Fruit fly (Drosophila melanogaster): Measurements from ENCODE around the gene CG12991.

CG12991 gene

DNA sequence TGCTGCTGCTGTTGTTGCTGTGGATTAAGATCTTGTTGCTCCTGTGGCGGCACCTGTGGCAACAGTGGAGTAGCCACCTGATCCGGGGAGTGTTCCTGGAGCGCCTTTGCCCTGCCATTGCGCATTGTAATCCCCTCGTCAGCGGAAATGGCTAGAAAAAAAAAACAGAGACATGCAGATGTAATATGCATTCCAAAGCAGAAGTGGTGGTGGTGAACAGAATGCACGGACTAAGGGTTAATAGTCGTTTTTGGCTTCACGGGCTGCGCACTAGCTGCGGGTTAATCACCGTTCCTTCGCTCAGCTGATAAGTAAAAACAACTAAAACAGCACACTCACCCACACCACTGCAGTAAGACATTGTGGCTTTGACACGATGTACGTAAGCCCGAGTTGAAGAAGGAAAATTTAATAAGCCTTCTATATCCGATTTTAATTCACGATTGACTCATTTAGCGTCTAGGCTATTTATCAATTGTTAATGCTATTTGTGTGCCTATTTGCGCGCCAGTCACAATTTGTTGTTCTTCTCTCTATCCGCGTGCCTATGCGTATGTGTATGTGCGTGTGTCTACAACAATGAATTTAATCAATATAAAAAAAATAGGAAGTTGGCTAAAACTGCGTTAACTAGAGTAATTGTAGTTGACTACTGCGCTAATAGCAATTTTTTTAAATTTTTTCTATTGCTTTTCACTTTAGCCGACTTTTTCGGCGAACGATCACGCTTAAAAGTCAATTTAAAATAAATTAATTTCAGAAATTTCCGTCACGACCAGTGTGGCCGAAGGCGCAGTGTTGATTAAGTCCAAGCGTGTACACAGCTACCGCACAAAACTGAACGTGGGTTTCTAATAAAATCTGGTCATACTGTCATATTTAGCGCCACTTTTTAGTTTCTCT, 47.7 kb downstream of the CG12991 start, which contains the start of gene stas (continued):
- TF ChIP-seq CG15514 (GFP tag; optimal IDR thresholded peaks at IDR 0.05): peak; percentile 63
- TF ChIP-seq row (GFP tag; IDR thresholded peaks at IDR 0.05): peak; percentile 40; the same call in 2 of the 3 replicates
- TF ChIP-seq crc (GFP tag; optimal IDR thresholded peaks at IDR 0.05): no peak
- TF ChIP-seq Ravus (GFP tag; IDR thresholded peaks at IDR 0.05): no peak
- TF ChIP-seq lov (optimal IDR thresholded peaks at IDR 0.05): no peak
- no peak for TF ChIP-seq lov (GFP tag; IDR thresholded peaks at IDR 0.05)
- TF ChIP-seq Awh (GFP tag; IDR thresholded peaks at IDR 0.05): no peak
- peak; percentile 8 for TF ChIP-seq CG17359 (tag; optimal IDR thresholded peaks at IDR 0.05)
- TF ChIP-seq CG13296 (GFP tag; optimal IDR thresholded peaks at IDR 0.05): peak; percentile 36
- no peak for TF ChIP-seq salm (tag; optimal IDR thresholded peaks at IDR 0.05)
- TF ChIP-seq nom (GFP tag; optimal IDR thresholded peaks at IDR 0.05): peak; percentile 37
- TF ChIP-seq E2f1 (GFP tag; IDR thresholded peaks at IDR 0.05): no peak
- peak; percentile 10 for TF ChIP-seq HmgZ (tag; optimal IDR thresholded peaks at IDR 0.05)
- no peak for TF ChIP-seq GATAe (GFP tag; conservative IDR thresholded peaks at IDR 0.05)
- TF ChIP-seq sens (GFP tag): peak; percentile 77
- no peak for TF ChIP-seq CG1832 (GFP tag; optimal IDR thresholded peaks at IDR 0.05)
- TF ChIP-seq CG9797 (GFP tag; optimal IDR thresholded peaks at IDR 0.05): peak; percentile 83
- TF ChIP-seq NFAT (GFP tag; IDR thresholded peaks at IDR 0.05): peak; percentile 55; the same call in 1 of the 2 replicates
- no peak for TF ChIP-seq CG15696 (tag; optimal IDR thresholded peaks at IDR 0.05)
- no peak for TF ChIP-seq CG8765 (GFP tag; IDR thresholded peaks at IDR 0.05)
- no peak for TF ChIP-seq pita (GFP tag; optimal IDR thresholded peaks at IDR 0.05)
- TF ChIP-seq CG8290 (GFP tag; optimal IDR thresholded peaks at IDR 0.05): no peak
- TF ChIP-seq CG8290 (tag; optimal IDR thresholded peaks at IDR 0.05): no peak
- no peak for TF ChIP-seq CG8089 (GFP tag; optimal IDR thresholded peaks at IDR 0.05)
- no peak for TF ChIP-seq ac (GFP tag; optimal IDR thresholded peaks at IDR 0.05)
- TF ChIP-seq PHDP (tag; optimal IDR thresholded peaks at IDR 0.05): peak; percentile 34
- no peak for TF ChIP-seq chn (GFP tag; optimal IDR thresholded peaks at IDR 0.05)
- TF ChIP-seq Gug (GFP tag; IDR thresholded peaks at IDR 0.05): no peak
- no peak for TF ChIP-seq eyg (GFP tag; optimal IDR thresholded peaks at IDR 0.05)
- no peak for TF ChIP-seq Xrp1 (GFP tag; IDR thresholded peaks at IDR 0.05)
- TF ChIP-seq lilli (GFP tag; optimal IDR thresholded peaks at IDR 0.05): peak; percentile 20
- TF ChIP-seq danr (GFP tag; IDR thresholded peaks at IDR 0.05): no peak
- peak; percentile 75 for TF ChIP-seq stwl (tag; optimal IDR thresholded peaks at IDR 0.05)
- no peak for TF ChIP-seq Sry-β (GFP tag; optimal IDR thresholded peaks at IDR 0.05)
- TF ChIP-seq CG14667 (GFP tag; IDR thresholded peaks at IDR 0.05): no peak
- TF ChIP-seq phol (tag; optimal IDR thresholded peaks at IDR 0.05): peak; percentile 14
- TF ChIP-seq CG10267 (tag; optimal IDR thresholded peaks at IDR 0.05): peak; percentile 79
- TF ChIP-seq D19A (tag; optimal IDR thresholded peaks at IDR 0.05): peak; percentile 15
- peak; percentile 20 for TF ChIP-seq Lhr (GFP tag; optimal IDR thresholded peaks at IDR 0.05)
- peak; percentile 18; the same call in 1 of the 2 replicates for TF ChIP-seq CG32532 (GFP tag; IDR thresholded peaks at IDR 0.05)
- TF ChIP-seq Hmx (GFP tag; optimal IDR thresholded peaks at IDR 0.05): no peak
- TF ChIP-seq CG4730 (GFP tag; IDR thresholded peaks at IDR 0.05): no peak
- TF ChIP-seq CG9876 (GFP tag; optimal IDR thresholded peaks at IDR 0.05): no peak
- TF ChIP-seq CG4617 (GFP tag; optimal IDR thresholded peaks at IDR 0.05; ENCODE audit: borderline replicate concordance): peak; percentile 64
- no peak for TF ChIP-seq Hr39 (optimal IDR thresholded peaks at IDR 0.05)
- TF ChIP-seq tup (GFP tag; optimal IDR thresholded peaks at IDR 0.05): no peak
- no peak for TF ChIP-seq TFAM (GFP tag; optimal IDR thresholded peaks at IDR 0.05)
- peak; percentile 12 for TF ChIP-seq CG7987 (GFP tag; optimal IDR thresholded peaks at IDR 0.05)
- peak; percentile 11 for TF ChIP-seq HHEX (GFP tag; optimal IDR thresholded peaks at IDR 0.05)
- TF ChIP-seq onecut (GFP tag; IDR thresholded peaks at IDR 0.05): peak; percentile 61

Data from whole organism, embryonic.